Worm (Caenorhabditis elegans): ENCODE measurements around the gene scav-2.

scav-2 gene

DNA sequence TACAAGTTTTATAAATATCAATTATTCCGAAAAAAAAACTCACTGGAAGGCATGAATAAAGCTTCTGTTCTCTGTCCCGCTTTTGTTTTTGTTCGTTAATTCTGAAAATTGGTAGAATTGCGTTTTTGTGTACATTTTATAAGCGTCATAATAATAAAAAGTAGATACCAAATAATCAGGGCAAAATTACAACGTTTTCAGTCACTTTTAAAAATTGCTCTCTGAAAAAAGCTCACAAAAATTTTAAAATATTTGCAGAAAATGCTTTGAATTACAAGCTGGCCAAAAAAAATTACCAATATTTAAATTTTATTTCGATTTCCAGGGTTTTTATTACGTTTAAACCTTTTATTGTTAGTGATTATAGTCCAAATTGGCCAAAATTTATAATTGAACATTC is at the start of gene scav-2:
scav-2 (minus strand) TSS at position 101 of the 400 bp plus-strand sequence.
- no peak for TF ChIP-seq lin-39 (tag; optimal IDR thresholded peaks at IDR 0.05)
- no peak for TF ChIP-seq F13H6.1 (tag; optimal IDR thresholded peaks at IDR 0.05)
- no peak for TF ChIP-seq lin-13 (GFP tag; optimal IDR thresholded peaks at IDR 0.05)
- no peak for TF ChIP-seq nhr-77 (tag; optimal IDR thresholded peaks at IDR 0.05)
- no peak for TF ChIP-seq ceh-82 (tag; optimal IDR thresholded peaks at IDR 0.05)
- TF ChIP-seq unc-39 (tag; optimal IDR thresholded peaks at IDR 0.05), result no peak
- TF ChIP-seq elt-1 (tag; optimal IDR thresholded peaks at IDR 0.05), result no peak
- TF ChIP-seq ZK546.5 (tag; optimal IDR thresholded peaks at IDR 0.05), result no peak
- TF ChIP-seq nhr-21 (tag; optimal IDR thresholded peaks at IDR 0.05), result no peak
- no peak for TF ChIP-seq unc-62 (GFP tag; optimal IDR thresholded peaks at IDR 0.05)
- no peak for TF ChIP-seq snpc-4 (tag; optimal IDR thresholded peaks at IDR 0.05)
- no peak for TF ChIP-seq C34F6.9 (tag; optimal IDR thresholded peaks at IDR 0.05)
- no peak for TF ChIP-seq nhr-6 (tag; optimal IDR thresholded peaks at IDR 0.05)
- TF ChIP-seq peb-1 (tag; optimal IDR thresholded peaks at IDR 0.05), result no peak
- TF ChIP-seq unc-55 (GFP tag; optimal IDR thresholded peaks at IDR 0.05), result no peak
- no peak for TF ChIP-seq nhr-25 (tag; optimal IDR thresholded peaks at IDR 0.05)
- TF ChIP-seq nhr-12 (tag; optimal IDR thresholded peaks at IDR 0.05), result no peak
- TF ChIP-seq ztf-11 (tag; optimal IDR thresholded peaks at IDR 0.05), result no peak
- TF ChIP-seq sma-3 (GFP tag; optimal IDR thresholded peaks at IDR 0.05), result no peak
- TF ChIP-seq ceh-16 (tag; optimal IDR thresholded peaks at IDR 0.05), result no peak

DNA sequence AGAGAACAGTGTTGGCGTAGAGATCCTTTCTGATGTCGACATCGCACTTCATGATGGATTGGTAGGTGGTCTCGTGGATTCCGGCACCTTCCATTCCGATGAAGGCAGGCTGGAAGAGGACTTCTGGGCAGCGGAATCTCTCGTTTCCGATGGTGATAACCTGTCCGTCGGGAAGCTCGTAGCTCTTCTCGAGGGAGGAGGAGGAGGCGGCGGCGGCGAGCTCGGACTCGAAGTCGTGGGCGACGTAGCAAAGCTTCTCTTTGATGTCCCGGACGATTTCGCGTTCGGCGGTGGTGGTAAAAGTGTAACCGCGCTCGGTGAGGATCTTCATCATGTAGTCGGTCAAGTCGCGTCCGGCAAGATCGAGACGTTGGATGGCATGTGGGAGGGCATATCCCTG is 49.7 kb upstream of the scav-2 start:
- TF ChIP-seq nhr-11 (tag; optimal IDR thresholded peaks at IDR 0.05) (peak; percentile 24), nhr-129 (tag; optimal IDR thresholded peaks at IDR 0.05) (no peak), egl-27 (tag; optimal IDR thresholded peaks at IDR 0.05) (no peak)

DNA sequence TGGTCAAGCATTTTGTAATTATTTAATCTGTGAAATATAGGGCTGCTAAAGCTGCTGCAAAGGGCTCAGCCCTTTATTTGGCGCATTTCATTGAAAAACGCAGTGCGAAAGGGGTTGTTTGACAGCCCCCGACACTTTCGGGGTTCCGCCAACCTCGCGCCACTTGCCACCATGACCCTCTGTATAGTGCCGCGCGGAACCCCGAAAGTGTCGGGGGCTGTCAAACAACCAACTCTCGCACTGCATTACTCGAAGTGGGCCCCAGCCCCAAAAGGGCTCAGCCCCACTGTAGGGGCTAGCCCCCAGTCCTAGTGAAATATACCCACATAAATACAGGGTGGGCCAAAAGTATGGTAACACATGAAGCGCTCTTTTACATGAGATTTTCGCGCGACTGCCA is 45.1 kb upstream of the scav-2 start:
- no peak for TF ChIP-seq nhr-10 (tag; optimal IDR thresholded peaks at IDR 0.05)
- no peak for TF ChIP-seq sma-9 (GFP tag; optimal IDR thresholded peaks at IDR 0.05)
- TF ChIP-seq sma-9 (tag; optimal IDR thresholded peaks at IDR 0.05), result no peak
- no peak for TF ChIP-seq fos-1 (tag; optimal IDR thresholded peaks at IDR 0.05)
- no peak for TF ChIP-seq alr-1 (tag; optimal IDR thresholded peaks at IDR 0.05)

DNA sequence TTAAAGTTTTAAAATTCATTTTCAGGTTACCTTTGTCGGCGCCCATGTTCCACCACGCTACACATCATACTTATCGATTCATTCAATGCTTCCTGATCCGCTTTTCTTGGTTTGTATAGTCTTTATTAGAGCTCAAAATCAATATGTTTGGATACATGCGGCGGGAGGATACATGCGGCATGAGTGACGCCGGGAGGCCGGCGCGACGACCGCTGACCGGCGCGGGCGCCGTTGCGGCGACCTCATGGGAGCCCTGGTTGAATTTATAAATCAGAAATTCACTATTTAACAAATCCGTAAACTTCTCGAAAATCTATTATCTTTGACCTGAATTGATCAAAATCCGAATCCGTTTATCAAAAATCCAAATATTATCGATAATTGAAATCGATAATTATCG is 26.6 kb upstream of the scav-2 start:
- no peak for TF ChIP-seq ama-1 (optimal IDR thresholded peaks at IDR 0.05)
- no peak for TF ChIP-seq nhr-129 (tag; optimal IDR thresholded peaks at IDR 0.05)

DNA sequence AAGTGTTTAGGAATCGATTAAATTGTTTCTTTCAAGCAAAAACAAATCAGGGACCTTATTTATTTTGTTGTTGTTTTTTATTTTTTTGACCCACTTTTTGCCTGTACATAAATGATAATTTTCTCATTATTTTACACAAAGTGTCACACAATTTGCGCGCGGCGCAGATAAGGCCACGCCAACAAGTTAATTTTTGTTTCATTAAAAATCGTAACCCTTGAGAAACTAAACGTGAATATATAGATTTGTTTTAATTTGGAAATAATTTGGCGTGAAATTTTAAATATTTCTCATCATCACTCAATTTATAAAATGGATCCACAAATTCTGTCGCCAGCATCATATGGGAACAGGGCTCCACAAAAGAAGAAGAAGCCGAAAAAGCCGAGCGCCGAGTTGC is 25.4 kb upstream of the scav-2 start, which contains the start of gene T05D4.5:
T05D4.5 (plus strand) TSS at position 301 of the 400 bp plus-strand sequence.
- TF ChIP-seq unc-55 (GFP tag; optimal IDR thresholded peaks at IDR 0.05) (no peak), nhr-11 (tag; optimal IDR thresholded peaks at IDR 0.05) (no peak), mdl-1 (tag; optimal IDR thresholded peaks at IDR 0.05) (no peak), ama-1 (optimal IDR thresholded peaks at IDR 0.05) (no peak), ceh-16 (tag; optimal IDR thresholded peaks at IDR 0.05) (no peak), Y55F3AM.14 (GFP tag; optimal IDR thresholded peaks at IDR 0.05) (no peak), nhr-25 (tag; optimal IDR thresholded peaks at IDR 0.05) (no peak), lsy-2 (tag; optimal IDR thresholded peaks at IDR 0.05) (no peak), nhr-77 (tag; optimal IDR thresholded peaks at IDR 0.05) (no peak), ceh-82 (tag; optimal IDR thresholded peaks at IDR 0.05) (no peak), mbf-1 (tag; optimal IDR thresholded peaks at IDR 0.05) (no peak), F13H6.1 (tag; optimal IDR thresholded peaks at IDR 0.05) (no peak), elt-1 (tag; optimal IDR thresholded peaks at IDR 0.05) (no peak), skn-1 (tag; optimal IDR thresholded peaks at IDR 0.05) (no peak), nhr-129 (tag; optimal IDR thresholded peaks at IDR 0.05) (no peak), unc-62 (GFP tag; optimal IDR thresholded peaks at IDR 0.05) (no peak)

DNA sequence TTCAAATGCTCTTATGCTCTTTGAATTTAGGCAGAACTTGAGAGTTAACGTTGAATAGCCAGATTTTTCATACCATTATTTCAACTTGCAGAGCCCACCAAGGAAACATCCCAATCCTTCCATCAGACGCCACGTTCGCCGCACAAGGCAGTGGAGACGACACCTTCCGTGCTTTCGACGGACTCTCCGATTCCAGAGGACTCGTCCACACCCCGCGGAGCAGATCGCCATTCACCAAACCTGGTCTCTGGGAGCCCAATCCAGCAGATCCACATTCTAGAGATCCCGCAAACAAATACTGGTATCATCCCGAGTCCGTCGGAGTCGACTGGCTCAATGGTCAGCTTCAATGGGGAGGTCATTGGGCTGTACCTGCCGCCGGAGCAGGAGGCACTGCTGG is 24.9 kb upstream of the scav-2 start:
- no peak for TF ChIP-seq nhr-11 (tag; optimal IDR thresholded peaks at IDR 0.05)
- no peak for TF ChIP-seq Y55F3AM.14 (GFP tag; optimal IDR thresholded peaks at IDR 0.05)
- TF ChIP-seq fos-1 (tag; optimal IDR thresholded peaks at IDR 0.05), result no peak
